Fruit fly (Drosophila melanogaster) Kc167 (cell line): ENCODE data around the gene dachs.

Source experiments
- Sin3A ChIP-seq: fragments of >200 bp; optimal IDR thresholded peaks from 2 replicates; lab custom pipeline; 2018; ENCODE audit warnings: missing external identifiers
- h ChIP-seq: fragments of >200 bp; optimal IDR thresholded peaks from 3 replicates; lab custom pipeline; 2018; ENCODE audit warnings: missing external identifiers
- insv ChIP-seq: fragments of >200 bp; optimal IDR thresholded peaks from 3 replicates; lab custom pipeline; 2018; ENCODE audit warnings: missing external identifiers

- TF ChIP-seq h: no peak
- TF ChIP-seq Sin3A (lab: Kevin White, UChicago): no peak
- TF ChIP-seq insv (lab: Kevin White, UChicago): no peak
Measured at dm6 chr2L:8449358-8449757, 17.3 kb upstream of the dachs start, which contains the start of gene Aasdh.
